Worm (Caenorhabditis elegans) whole organism, midembryonic: ENCODE data around the gene fbxa-25.

Source experiments
- T22C8.4 ChIP-seq: fragments of 200-800 bp; sonication (Bioruptor generic); IDR thresholded peaks from 2 replicates; pipeline ENCODE4 v1.3.6; 2022; ENCODE audit warnings: missing genetic modification characterization, missing compliant biosample characterization
- flt-1 ChIP-seq: fragments of 200-800 bp; sonication (Bioruptor generic); IDR thresholded peaks from 2 replicates; pipeline ENCODE4 v1.3.6; 2022; ENCODE audit warnings: missing genetic modification characterization, missing compliant biosample characterization

- TF ChIP-seq flt-1 (no peak), T22C8.4 (no peak)
These were observed 41.0 kb downstream of the fbxa-25 start, which contains the start of gene fbxa-79 for ce11 chrIII:1308209-1308608.
